Worm (Caenorhabditis elegans) whole organism, mixed stage, embryonic: ENCODE measurements around the gene H04M03.11.

Source experiments
- M03D4.4 ChIP-seq: sonication (generic microtip); optimal IDR thresholded peaks from 2 replicates; lab custom pipeline; 2017; ENCODE audit warnings: mild to moderate bottlenecking, missing genetic modification characterization, missing compliant biosample characterization
- bed-3 ChIP-seq: fragments of 200-800 bp; sonication (Bioruptor generic); optimal IDR thresholded peaks from 3 replicates; lab custom pipeline; 2018; ENCODE audit warnings: mild to moderate bottlenecking, missing genetic modification characterization, moderate library complexity, missing compliant biosample characterization
- ceh-83 ChIP-seq: fragments of 200-800 bp; sonication (Bioruptor generic); optimal IDR thresholded peaks from 2 replicates; lab custom pipeline; 2018; ENCODE audit warnings: mild to moderate bottlenecking, missing genetic modification characterization, missing compliant biosample characterization
- ces-1 ChIP-seq: fragments of 150-350 bp; optimal IDR thresholded peaks from 2 replicates; lab custom pipeline; 2014; ENCODE audit warnings: missing biosample characterization, missing genetic modification reagents, missing genetic modification characterization
- cnd-1 ChIP-seq: fragments of 200-800 bp; sonication (Bioruptor generic); optimal IDR thresholded peaks from 2 replicates; lab custom pipeline; 2018; ENCODE audit warnings: mild to moderate bottlenecking, missing genetic modification characterization, missing compliant biosample characterization
- drap-1 ChIP-seq: fragments of 200-800 bp; sonication (Bioruptor generic); optimal IDR thresholded peaks from 3 replicates; lab custom pipeline; 2018; ENCODE audit warnings: mild to moderate bottlenecking, missing genetic modification characterization, missing compliant biosample characterization
- elt-3 ChIP-seq: fragments of 150-350 bp; optimal IDR thresholded peaks from 2 replicates; lab custom pipeline; 2014; ENCODE audit warnings: missing biosample characterization, missing genetic modification characterization
- flh-1 ChIP-seq: fragments of 200-800 bp; sonication (Bioruptor generic); optimal IDR thresholded peaks from 2 replicates; lab custom pipeline; 2018; ENCODE audit warnings: mild to moderate bottlenecking, missing genetic modification characterization, moderate library complexity, missing compliant biosample characterization
- ham-2 ChIP-seq: fragments of 200-800 bp; sonication (Bioruptor generic); optimal IDR thresholded peaks from 2 replicates; lab custom pipeline; 2018; ENCODE audit warnings: mild to moderate bottlenecking, missing genetic modification characterization, missing compliant biosample characterization
- hlh-1 ChIP-seq: fragments of 150-350 bp; optimal IDR thresholded peaks from 2 replicates; lab custom pipeline; 2014; ENCODE audit warnings: missing biosample characterization, missing genetic modification reagents, missing genetic modification characterization
- lin-13 ChIP-seq: fragments of 150-350 bp; optimal IDR thresholded peaks from 2 replicates; lab custom pipeline; 2014; ENCODE audit warnings: missing biosample characterization, missing genetic modification characterization
- lin-32 ChIP-seq: fragments of 200-800 bp; sonication (Bioruptor generic); optimal IDR thresholded peaks from 2 replicates; lab custom pipeline; 2018; ENCODE audit warnings: mild to moderate bottlenecking, missing genetic modification characterization, missing compliant biosample characterization
- lsy-2 ChIP-seq: fragments of 150-350 bp; optimal IDR thresholded peaks from 2 replicates; lab custom pipeline; 2014; ENCODE audit warnings: missing biosample characterization, missing genetic modification characterization
- mab-5 ChIP-seq: fragments of 150-350 bp; optimal IDR thresholded peaks from 2 replicates; lab custom pipeline; 2014; ENCODE audit warnings: missing biosample characterization, missing genetic modification characterization
- mls-2 ChIP-seq: sonication (generic microtip); optimal IDR thresholded peaks from 2 replicates; lab custom pipeline; 2016; ENCODE audit warnings: mild to moderate bottlenecking, missing genetic modification characterization, moderate library complexity, missing compliant biosample characterization
- nhr-12 ChIP-seq: fragments of 150-350 bp; optimal IDR thresholded peaks from 2 replicates; lab custom pipeline; 2014; ENCODE audit warnings: missing biosample characterization, missing genetic modification characterization
- nhr-2 ChIP-seq: fragments of 150-350 bp; optimal IDR thresholded peaks from 2 replicates; lab custom pipeline; 2014; ENCODE audit warnings: missing biosample characterization, missing genetic modification characterization
- nhr-237 ChIP-seq: fragments of 150-350 bp; optimal IDR thresholded peaks from 2 replicates; lab custom pipeline; 2014; ENCODE audit warnings: missing biosample characterization, missing genetic modification characterization
- nhr-28 ChIP-seq: fragments of 150-350 bp; optimal IDR thresholded peaks from 2 replicates; lab custom pipeline; 2014; ENCODE audit warnings: missing biosample characterization, missing genetic modification characterization
- pha-4 ChIP-seq: fragments of 150-350 bp; optimal IDR thresholded peaks from 2 replicates; lab custom pipeline; 2018; ENCODE audit warnings: missing biosample characterization, missing genetic modification reagents, missing genetic modification characterization
- sem-2 ChIP-seq: fragments of 200-800 bp; sonication (Bioruptor generic); optimal IDR thresholded peaks from 2 replicates; lab custom pipeline; 2018; ENCODE audit warnings: mild to moderate bottlenecking, missing genetic modification characterization, missing compliant biosample characterization
- snpc-4 ChIP-seq: fragments of 150-350 bp; optimal IDR thresholded peaks from 2 replicates; lab custom pipeline; 2014; ENCODE audit warnings: missing biosample characterization, missing genetic modification characterization
- sptf-1 ChIP-seq: sonication (generic microtip); optimal IDR thresholded peaks from 2 replicates; lab custom pipeline; 2017; ENCODE audit warnings: mild to moderate bottlenecking, missing genetic modification characterization, moderate library complexity, missing compliant biosample characterization
- tbx-8 ChIP-seq: fragments of 200-800 bp; sonication (Bioruptor generic); optimal IDR thresholded peaks from 2 replicates; lab custom pipeline; 2018; ENCODE audit warnings: mild to moderate bottlenecking, missing genetic modification characterization, moderate library complexity, missing compliant biosample characterization
- unc-39 ChIP-seq: fragments of 150-350 bp; optimal IDR thresholded peaks from 2 replicates; lab custom pipeline; 2014; ENCODE audit warnings: missing biosample characterization, missing genetic modification characterization
- unc-62 ChIP-seq: fragments of 150-350 bp; optimal IDR thresholded peaks from 2 replicates; lab custom pipeline; 2014; ENCODE audit warnings: missing biosample characterization, missing genetic modification reagents, missing genetic modification characterization
- ztf-11 ChIP-seq: fragments of 150-350 bp; optimal IDR thresholded peaks from 2 replicates; lab custom pipeline; 2014; ENCODE audit warnings: missing biosample characterization, missing genetic modification characterization

H04M03.11 gene

DNA sequence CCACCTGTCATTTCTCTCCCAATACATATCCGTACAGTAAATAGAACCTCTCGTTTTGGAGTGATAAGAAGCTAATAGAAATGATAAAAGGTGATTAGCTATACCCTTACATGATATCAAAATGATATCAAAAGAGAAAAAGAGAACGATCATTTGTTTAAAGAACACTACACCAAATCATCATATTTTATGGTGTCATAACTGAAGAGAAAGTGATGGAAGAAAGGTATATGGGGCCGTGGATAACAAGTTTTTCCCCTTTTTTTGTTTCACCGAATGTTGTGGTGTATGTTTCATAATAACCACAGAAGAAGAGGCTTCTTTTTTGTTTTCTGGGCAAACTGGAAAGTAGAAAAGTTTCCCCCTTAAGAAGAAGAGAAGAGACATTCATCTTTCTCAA, 26.2 kb downstream of the H04M03.11 start:
- TF ChIP-seq pha-4 (tag; lab: Kevin White, UChicago) (no peak), mab-5 (tag; lab: Kevin White, UChicago) (no peak), flh-1 (no peak), lin-32 (GFP tag; lab: Kevin White, UChicago) (no peak), unc-39 (no peak), nhr-12 (tag; lab: Kevin White, UChicago) (no peak), ham-2 (GFP tag; lab: Kevin White, UChicago) (no peak)

DNA sequence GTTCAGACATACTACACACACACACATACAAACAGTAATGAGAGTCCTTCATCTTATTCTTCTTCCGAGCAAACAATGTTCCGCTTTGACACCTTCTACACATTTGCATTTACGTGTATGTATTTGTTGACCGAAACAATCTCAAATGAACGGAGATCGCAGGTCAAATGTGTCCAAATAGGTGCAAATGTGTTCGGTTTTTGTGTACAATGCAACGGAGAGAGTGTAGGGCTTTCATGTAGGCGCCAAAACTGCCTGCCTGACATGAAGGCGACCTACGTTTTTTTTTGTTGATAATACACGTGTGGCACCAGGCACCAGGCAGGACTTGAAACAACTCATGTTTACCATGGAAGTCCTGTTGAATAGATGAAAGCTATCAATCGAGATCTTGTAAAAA, 27.4 kb downstream of the H04M03.11 start:
- TF ChIP-seq cnd-1 (tag; lab: Kevin White, UChicago): no peak
- no peak for TF ChIP-seq snpc-4 (tag; lab: Kevin White, UChicago)
- no peak for TF ChIP-seq hlh-1 (tag; lab: Kevin White, UChicago)
- peak; percentile 58 for TF ChIP-seq nhr-2
- TF ChIP-seq ceh-83 (GFP tag; lab: Kevin White, UChicago): no peak

- no peak for TF ChIP-seq sem-2 (GFP tag; lab: Kevin White, UChicago)
- no peak for TF ChIP-seq ceh-83 (GFP tag; lab: Kevin White, UChicago)
- TF ChIP-seq lsy-2 (tag; lab: Kevin White, UChicago): no peak
- no peak for TF ChIP-seq ham-2 (GFP tag; lab: Kevin White, UChicago)
These were observed 28.8 kb downstream of the H04M03.11 start for ce11 chrIV:5855608-5856007.

ce11 chrIV:5850765-5851377, 33.5 kb downstream of the H04M03.11 start:
- TF ChIP-seq sptf-1 (tag; lab: Kevin White, UChicago): no peak
- TF ChIP-seq tbx-8 (GFP tag; lab: Kevin White, UChicago): no peak
- TF ChIP-seq pha-4 (tag; lab: Kevin White, UChicago): no peak
- no peak for TF ChIP-seq snpc-4 (tag; lab: Kevin White, UChicago)
- no peak for TF ChIP-seq lin-13 (tag; lab: Kevin White, UChicago)
- TF ChIP-seq mab-5 (tag; lab: Kevin White, UChicago): no peak
- no peak for TF ChIP-seq elt-3 (tag; lab: Kevin White, UChicago)
- no peak for TF ChIP-seq nhr-12 (tag; lab: Kevin White, UChicago)

DNA sequence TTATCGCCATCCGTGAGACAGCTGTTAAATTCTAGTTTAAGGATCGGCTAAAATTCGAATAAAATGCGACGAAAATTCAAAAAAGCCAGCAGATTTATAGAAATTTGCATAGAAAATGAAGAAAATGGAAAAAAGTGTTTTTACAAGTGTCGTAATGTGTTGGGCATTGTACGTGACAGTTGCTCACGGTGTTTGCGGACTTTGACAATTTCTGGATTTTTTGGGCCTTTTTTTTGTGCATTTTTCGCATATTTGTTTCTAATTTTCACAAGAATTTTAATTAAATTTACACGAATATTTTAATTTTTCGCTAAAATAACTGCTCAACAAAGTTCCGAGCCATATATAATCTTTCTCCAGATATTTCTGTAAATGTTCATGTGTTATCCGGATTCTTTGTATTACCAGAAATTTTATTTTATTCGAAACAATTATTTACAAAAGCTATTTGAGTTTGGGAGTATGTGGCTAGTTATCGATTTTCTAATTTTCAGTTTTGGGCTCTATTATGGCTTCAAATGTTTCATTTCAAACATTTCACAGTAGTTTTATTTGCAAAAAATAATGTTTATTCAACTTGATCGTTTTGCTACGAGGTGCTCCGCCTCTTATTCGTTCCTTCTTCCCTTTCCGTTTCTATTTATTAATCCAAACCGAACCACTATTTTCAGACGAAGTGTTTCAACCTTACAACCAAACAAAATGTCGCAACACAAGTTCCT, 36.3 kb downstream of the H04M03.11 start, which contains the start of gene sams-3:
Gene sams-3 (plus strand): TSS at position 672 of the 722 bp plus-strand sequence.
- peak; percentile 98 for TF ChIP-seq hlh-1 (tag; lab: Kevin White, UChicago)
- peak; percentile 5 for TF ChIP-seq lsy-2 (tag; lab: Kevin White, UChicago)
- TF ChIP-seq lin-13 (tag; lab: Kevin White, UChicago): peak; percentile 26
- TF ChIP-seq ces-1 (GFP tag; lab: Kevin White, UChicago): peak; percentile 46
- no peak for TF ChIP-seq bed-3 (GFP tag; lab: Kevin White, UChicago)
- TF ChIP-seq unc-62 (GFP tag; lab: Kevin White, UChicago): no peak

DNA sequence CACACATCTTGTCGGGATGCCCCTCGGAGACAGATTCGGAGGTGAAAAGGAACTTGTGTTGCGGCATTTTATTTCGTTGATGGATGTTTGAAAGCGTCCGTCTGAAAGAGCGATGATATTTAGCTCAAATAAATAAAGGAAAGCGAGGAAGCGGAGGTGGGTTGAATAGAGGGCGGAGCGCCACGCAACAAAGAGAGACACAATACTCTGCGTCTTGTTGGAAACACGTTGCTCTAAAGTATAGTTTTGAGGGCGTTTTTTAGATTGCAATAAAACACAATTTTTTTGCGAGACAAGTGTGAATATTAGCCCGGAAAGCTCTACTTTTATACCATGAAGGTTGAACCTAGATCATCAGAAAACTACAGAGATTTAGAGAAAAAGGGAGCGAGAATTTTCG, 38.1 kb downstream of the H04M03.11 start, which contains the start of gene sams-4:
Gene sams-4 (minus strand): TSS at position 101 of the 400 bp plus-strand sequence.
- no peak for TF ChIP-seq lin-32 (GFP tag; lab: Kevin White, UChicago)
- TF ChIP-seq nhr-2: no peak
- TF ChIP-seq hlh-1 (tag; lab: Kevin White, UChicago): no peak
- no peak for TF ChIP-seq drap-1 (GFP tag; lab: Kevin White, UChicago)
- no peak for TF ChIP-seq sem-2 (GFP tag; lab: Kevin White, UChicago)
- no peak for TF ChIP-seq nhr-12 (tag; lab: Kevin White, UChicago)
- no peak for TF ChIP-seq nhr-237 (tag; lab: Kevin White, UChicago)
- no peak for TF ChIP-seq cnd-1 (tag; lab: Kevin White, UChicago)
- no peak for TF ChIP-seq ces-1 (GFP tag; lab: Kevin White, UChicago)
- TF ChIP-seq, all 35 proteins: peak for 0

DNA sequence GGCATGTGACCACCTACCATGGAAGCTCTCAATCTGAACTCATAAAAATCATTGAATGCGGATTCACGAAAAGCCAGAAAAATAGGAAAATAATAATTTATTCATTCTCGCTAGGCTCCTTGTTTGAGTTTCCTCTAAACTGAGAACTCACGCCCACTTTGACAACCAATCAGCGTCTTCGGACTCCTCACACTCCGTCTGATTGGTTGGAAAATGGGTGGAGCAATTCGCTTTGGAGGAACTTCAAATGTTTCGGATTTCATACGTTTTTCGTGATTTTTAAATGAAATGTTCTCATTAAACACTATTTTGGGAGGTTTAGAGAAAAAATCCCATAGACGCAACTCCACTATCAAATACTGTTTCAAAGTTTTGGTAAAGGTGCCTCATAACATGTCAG, 41.5 kb downstream of the H04M03.11 start:
- TF ChIP-seq M03D4.4 (tag; lab: Kevin White, UChicago) (no peak), lin-13 (tag; lab: Kevin White, UChicago) (no peak), sptf-1 (tag; lab: Kevin White, UChicago) (no peak), nhr-12 (tag; lab: Kevin White, UChicago) (no peak), ham-2 (GFP tag; lab: Kevin White, UChicago) (no peak), drap-1 (GFP tag; lab: Kevin White, UChicago) (no peak), bed-3 (GFP tag; lab: Kevin White, UChicago) (no peak), flh-1 (no peak), nhr-28 (tag; lab: Kevin White, UChicago) (no peak), mab-5 (tag; lab: Kevin White, UChicago) (no peak), ceh-83 (GFP tag; lab: Kevin White, UChicago) (no peak), mls-2 (no peak), sem-2 (GFP tag; lab: Kevin White, UChicago) (no peak), snpc-4 (tag; lab: Kevin White, UChicago) (no peak), ztf-11 (tag; lab: Kevin White, UChicago) (no peak), tbx-8 (GFP tag; lab: Kevin White, UChicago) (no peak), nhr-2 (no peak), pha-4 (tag; lab: Kevin White, UChicago) (no peak)
